Worm (Caenorhabditis elegans) whole organism, early embryonic: ENCODE results near the gene meg-2.

ENCODE experiments used
- B0310.2 ChIP-seq: sonication (generic microtip); optimal IDR thresholded peaks from 2 replicates; lab custom pipeline; 2016; ENCODE audit warnings: mild to moderate bottlenecking, missing genetic modification characterization, missing compliant biosample characterization
- F13C5.2 ChIP-seq: sonication (generic microtip); optimal IDR thresholded peaks from 2 replicates; lab custom pipeline; 2017; ENCODE audit warnings: mild to moderate bottlenecking, missing genetic modification characterization, inconsistent platforms, missing compliant biosample characterization
- aly-1 ChIP-seq: sonication (generic microtip); optimal IDR thresholded peaks from 2 replicates; lab custom pipeline; 2016; ENCODE audit warnings: missing genetic modification characterization, missing compliant biosample characterization
- ama-1 ChIP-seq: fragments of 150-350 bp; optimal IDR thresholded peaks from 2 replicates; lab custom pipeline; 2014
- ceh-13 ChIP-seq: fragments of 200-800 bp; sonication (Bioruptor generic); optimal IDR thresholded peaks from 2 replicates; lab custom pipeline; 2018; ENCODE audit warnings: mild to moderate bottlenecking, missing genetic modification characterization, missing compliant biosample characterization
- ceh-36 ChIP-seq: sonication (generic microtip); optimal IDR thresholded peaks from 2 replicates; lab custom pipeline; 2016; ENCODE audit warnings: missing genetic modification characterization, inconsistent platforms, missing compliant biosample characterization
- ets-7 ChIP-seq: sonication (generic microtip); optimal IDR thresholded peaks from 2 replicates; lab custom pipeline; 2016; ENCODE audit warnings: missing genotype, missing genetic modification characterization, missing compliant biosample characterization
- flt-1 ChIP-seq: fragments of 200-800 bp; sonication (Bioruptor generic); IDR thresholded peaks from 2 replicates; pipeline ENCODE4 v1.3.6; 2022; ENCODE audit warnings: missing genetic modification characterization, missing compliant biosample characterization
- hmbx-1 ChIP-seq: sonication (generic microtip); optimal IDR thresholded peaks from 2 replicates; lab custom pipeline; 2016; ENCODE audit warnings: mild to moderate bottlenecking, missing genetic modification characterization, missing compliant biosample characterization
- hmg-4 ChIP-seq: fragments of 200-800 bp; sonication (Bioruptor generic); optimal IDR thresholded peaks from 2 replicates; lab custom pipeline; 2018; ENCODE audit warnings: mild to moderate bottlenecking, missing genetic modification characterization, missing compliant biosample characterization
- hnd-1 ChIP-seq: sonication (generic microtip); optimal IDR thresholded peaks from 2 replicates; lab custom pipeline; 2016; ENCODE audit warnings: missing genetic modification characterization, missing compliant biosample characterization
- pes-1 ChIP-seq: fragments of 200-800 bp; sonication (Bioruptor generic); IDR thresholded peaks from 2 replicates; pipeline ENCODE4 v1.3.6; 2022; ENCODE audit warnings: missing genetic modification reagents, missing genetic modification characterization, missing compliant biosample characterization
- scrt-1 ChIP-seq: fragments of 200-800 bp; sonication (Bioruptor generic); IDR thresholded peaks from 2 replicates; pipeline ENCODE4 v1.3.6; 2022; ENCODE audit warnings: missing genetic modification characterization, missing compliant biosample characterization
- sea-1 ChIP-seq: fragments of 200-800 bp; sonication (Bioruptor generic); conservative IDR thresholded peaks from 2 replicates; pipeline ENCODE4 v1.3.6; 2022; ENCODE audit warnings: missing genetic modification characterization, missing compliant biosample characterization
- tbx-11 ChIP-seq: fragments of 200-800 bp; sonication (Bioruptor generic); IDR thresholded peaks from 2 replicates; pipeline ENCODE4 v1.3.6; 2022; ENCODE audit warnings: missing genetic modification characterization, missing compliant biosample characterization
- tbx-37 ChIP-seq: fragments of 200-800 bp; sonication (Bioruptor generic); conservative IDR thresholded peaks from 2 replicates; pipeline ENCODE4 v1.3.6; 2022; ENCODE audit warnings: missing genetic modification reagents, missing genetic modification characterization, missing compliant biosample characterization
- tra-4 ChIP-seq: sonication (generic microtip); optimal IDR thresholded peaks from 2 replicates; lab custom pipeline; 2017; ENCODE audit warnings: missing genetic modification characterization, missing compliant biosample characterization

The meg-2 gene

ce11 chrX:13928532-13928931, 2.6 kb upstream of the meg-2 start:
- TF ChIP-seq hnd-1 (tag; lab: Kevin White, UChicago) (no peak), F13C5.2 (no peak), hmg-4 (GFP tag; lab: Kevin White, UChicago) (no peak), ceh-36 (tag; lab: Kevin White, UChicago) (no peak), sea-1 (GFP tag; lab: Robert Waterston, UW) (no peak), scrt-1 (no peak), tbx-11 (no peak), aly-1 (tag; lab: Kevin White, UChicago) (no peak), B0310.2 (tag; lab: Kevin White, UChicago) (no peak), flt-1 (GFP tag; lab: Robert Waterston, UW) (no peak), tbx-37 (GFP tag; lab: Robert Waterston, UW) (no peak), ets-7 (tag; lab: Kevin White, UChicago) (no peak), pes-1 (GFP tag; lab: Robert Waterston, UW) (no peak), hmbx-1 (tag; lab: Kevin White, UChicago) (no peak), ama-1 (lab: Kevin White, UChicago) (no peak), ceh-13 (GFP tag; lab: Kevin White, UChicago) (no peak), tra-4 (tag; lab: Kevin White, UChicago) (no peak)

DNA sequence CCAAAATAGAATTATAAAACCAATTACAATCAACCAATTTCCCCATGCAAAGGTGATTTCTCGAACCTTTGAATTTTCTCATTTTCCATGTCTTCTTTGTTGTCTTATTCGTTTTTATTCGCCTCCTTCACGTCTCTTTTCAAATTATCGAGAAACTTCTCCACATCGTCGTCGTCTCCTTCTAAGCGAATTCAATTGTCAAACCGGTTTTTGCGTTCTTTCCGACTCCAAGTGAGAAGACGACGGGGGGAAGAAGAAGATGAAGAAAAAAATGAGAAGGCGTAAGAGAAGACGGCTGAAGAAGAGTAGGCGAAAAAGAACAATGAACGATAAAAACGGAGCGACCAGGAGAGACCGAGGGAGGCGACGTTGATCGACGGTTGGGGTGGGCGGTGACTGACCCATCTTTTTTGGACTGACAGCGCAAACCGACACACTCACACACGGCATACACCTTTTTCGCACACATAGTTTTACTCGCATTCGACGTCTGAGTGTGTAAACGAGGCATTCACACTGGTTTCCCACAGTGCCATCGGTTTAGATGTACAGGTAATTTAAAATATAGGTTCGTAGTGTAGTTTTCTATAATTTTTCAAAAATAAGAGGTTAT, 5.4 kb downstream of the meg-2 start:
- TF ChIP-seq hmg-4 (GFP tag; lab: Kevin White, UChicago) (peak; percentile 22), flt-1 (GFP tag; lab: Robert Waterston, UW) (no peak)

- no peak for TF ChIP-seq hmbx-1 (tag; lab: Kevin White, UChicago)
- TF ChIP-seq flt-1 (GFP tag; lab: Robert Waterston, UW) = no peak
- no peak for TF ChIP-seq tbx-37 (GFP tag; lab: Robert Waterston, UW)
- TF ChIP-seq tbx-11 = no peak
- no peak for TF ChIP-seq tra-4 (tag; lab: Kevin White, UChicago)
- TF ChIP-seq ceh-13 (GFP tag; lab: Kevin White, UChicago) = no peak
- TF ChIP-seq B0310.2 (tag; lab: Kevin White, UChicago) = no peak
- no peak for TF ChIP-seq F13C5.2
- no peak for TF ChIP-seq aly-1 (tag; lab: Kevin White, UChicago)
- no peak for TF ChIP-seq sea-1 (GFP tag; lab: Robert Waterston, UW)
- TF ChIP-seq ceh-36 (tag; lab: Kevin White, UChicago) = no peak
These were observed 7.8 kb downstream of the meg-2 start for ce11 chrX:13918143-13918542.

- TF ChIP-seq hmg-4 (GFP tag; lab: Kevin White, UChicago) (peak; percentile 11), sea-1 (GFP tag; lab: Robert Waterston, UW) (no peak), hmbx-1 (tag; lab: Kevin White, UChicago) (no peak)
These were observed 8.7 kb downstream of the meg-2 start, which contains the start of gene ekl-5 for ce11 chrX:13917121-13917755. ekl-5 (minus strand) TSS chrX:13917171.

DNA sequence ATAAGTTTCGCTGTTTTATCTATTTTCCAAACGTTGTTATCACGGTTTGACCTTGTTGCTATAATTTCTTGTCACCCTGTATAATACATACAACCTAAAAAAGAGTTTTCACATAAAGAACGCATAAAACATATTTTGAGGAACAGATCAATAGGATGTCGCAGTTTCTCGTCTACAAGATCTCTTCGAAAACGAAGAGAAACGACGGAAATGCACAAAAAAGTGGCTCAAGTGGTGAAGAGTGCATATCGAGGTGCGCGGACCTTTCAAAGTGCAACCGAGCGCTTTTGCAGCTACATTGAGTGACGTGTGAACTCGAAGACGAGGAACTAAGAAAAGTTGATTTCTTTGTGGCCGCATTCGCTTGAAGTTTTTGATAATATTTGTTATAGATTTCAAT, 11.6 kb downstream of the meg-2 start, which contains the start of gene Y26E6A.2:
Gene Y26E6A.2, minus strand, starts transcription at position 101 of the 400 bp plus-strand sequence.
- no peak for TF ChIP-seq tbx-11

DNA sequence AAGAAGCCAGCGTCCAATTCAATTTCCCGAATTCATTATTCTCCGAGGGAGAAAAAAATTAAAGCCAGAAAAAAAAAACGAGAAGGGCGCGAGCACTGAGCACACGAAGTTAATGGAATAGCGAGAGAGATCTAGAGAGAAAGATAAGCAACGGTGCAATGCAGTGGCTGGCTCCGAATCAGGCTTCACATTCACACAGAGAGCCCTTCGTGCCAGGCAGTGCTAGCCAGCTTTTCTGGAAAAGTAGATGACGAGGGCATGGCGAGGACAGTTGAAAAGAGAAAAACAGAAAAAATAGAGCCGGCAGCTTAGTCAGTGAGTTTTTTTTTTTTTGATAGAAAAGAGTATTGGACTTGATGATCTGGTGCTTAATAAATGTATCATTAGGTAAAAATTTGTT, 12.3 kb downstream of the meg-2 start:
- TF ChIP-seq ceh-36 (tag; lab: Kevin White, UChicago) = no peak
- no peak for TF ChIP-seq hnd-1 (tag; lab: Kevin White, UChicago)
- TF ChIP-seq ceh-13 (GFP tag; lab: Kevin White, UChicago) = no peak
- TF ChIP-seq sea-1 (GFP tag; lab: Robert Waterston, UW) = no peak
- TF ChIP-seq ama-1 (lab: Kevin White, UChicago) = no peak
- TF ChIP-seq tbx-11 = no peak
- no peak for TF ChIP-seq scrt-1
- no peak for TF ChIP-seq ets-7 (tag; lab: Kevin White, UChicago)
- no peak for TF ChIP-seq hmbx-1 (tag; lab: Kevin White, UChicago)
- no peak for TF ChIP-seq tbx-37 (GFP tag; lab: Robert Waterston, UW)
- no peak for TF ChIP-seq hmg-4 (GFP tag; lab: Kevin White, UChicago)
- no peak for TF ChIP-seq F13C5.2
- TF ChIP-seq flt-1 (GFP tag; lab: Robert Waterston, UW) = no peak
- TF ChIP-seq tra-4 (tag; lab: Kevin White, UChicago) = no peak

- no peak for TF ChIP-seq pes-1 (GFP tag; lab: Robert Waterston, UW)
- no peak for TF ChIP-seq tbx-11
- TF ChIP-seq aly-1 (tag; lab: Kevin White, UChicago) = no peak
- TF ChIP-seq ama-1 (lab: Kevin White, UChicago) = no peak
- no peak for TF ChIP-seq ceh-36 (tag; lab: Kevin White, UChicago)
- TF ChIP-seq tra-4 (tag; lab: Kevin White, UChicago) = no peak
These were observed 16.1 kb downstream of the meg-2 start, which contains the start of gene Y26E6A.3 for ce11 chrX:13909850-13910249. Y26E6A.3 (minus strand) TSS chrX:13909950.

DNA sequence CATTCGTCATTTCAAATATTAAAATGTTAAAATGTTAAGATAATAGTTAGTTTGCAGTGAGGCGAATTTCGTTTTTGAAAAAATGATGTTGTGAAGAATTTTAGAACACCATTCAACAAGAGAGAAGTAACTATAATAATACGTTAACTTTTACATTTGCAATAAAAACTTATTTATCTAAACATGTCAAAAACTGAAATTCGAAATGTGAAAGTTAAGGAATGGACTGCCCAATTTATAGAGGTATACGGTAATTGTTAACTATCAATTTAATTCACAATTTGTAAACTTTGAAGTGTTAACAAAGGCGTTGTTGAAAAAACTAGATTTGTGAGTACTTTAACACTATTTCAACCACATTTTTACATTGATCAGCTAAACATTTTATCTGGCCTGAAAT, 22.2 kb downstream of the meg-2 start:
- TF ChIP-seq ets-7 (tag; lab: Kevin White, UChicago) = no peak
- no peak for TF ChIP-seq hnd-1 (tag; lab: Kevin White, UChicago)
- TF ChIP-seq F13C5.2 = no peak
- no peak for TF ChIP-seq ama-1 (lab: Kevin White, UChicago)
- no peak for TF ChIP-seq B0310.2 (tag; lab: Kevin White, UChicago)
- no peak for TF ChIP-seq sea-1 (GFP tag; lab: Robert Waterston, UW)
- TF ChIP-seq ceh-13 (GFP tag; lab: Kevin White, UChicago) = no peak
- TF ChIP-seq hmbx-1 (tag; lab: Kevin White, UChicago) = no peak
- no peak for TF ChIP-seq tbx-11
- TF ChIP-seq hmg-4 (GFP tag; lab: Kevin White, UChicago) = no peak
- TF ChIP-seq tbx-37 (GFP tag; lab: Robert Waterston, UW) = no peak
- TF ChIP-seq ceh-36 (tag; lab: Kevin White, UChicago) = no peak
- TF ChIP-seq scrt-1 = no peak
- TF ChIP-seq pes-1 (GFP tag; lab: Robert Waterston, UW) = no peak
- no peak for TF ChIP-seq aly-1 (tag; lab: Kevin White, UChicago)
- TF ChIP-seq tra-4 (tag; lab: Kevin White, UChicago) = no peak
